Worm (Caenorhabditis elegans) whole organism, mixed stage, embryonic: ENCODE measurements around the gene F10E9.12.

Source experiments
- drap-1 ChIP-seq: fragments of 200-800 bp; sonication (Bioruptor generic); optimal IDR thresholded peaks from 3 replicates; lab custom pipeline; 2018; ENCODE audit warnings: mild to moderate bottlenecking, missing genetic modification characterization, missing compliant biosample characterization
- sem-2 ChIP-seq: fragments of 200-800 bp; sonication (Bioruptor generic); optimal IDR thresholded peaks from 2 replicates; lab custom pipeline; 2018; ENCODE audit warnings: mild to moderate bottlenecking, missing genetic modification characterization, missing compliant biosample characterization

ce11 chrIII:8363253-8364061, 39.1 kb downstream of the F10E9.12 start, which contains the start of gene R05D3.3:
- TF ChIP-seq drap-1 (GFP tag; lab: Kevin White, UChicago) = no peak
- no peak for TF ChIP-seq sem-2 (GFP tag; lab: Kevin White, UChicago)
